Worm (Caenorhabditis elegans): Measurements from ENCODE around the gene myo-5.

myo-5 gene

ce11 chrV:8120868-8121267 is 12.1 kb downstream of the myo-5 start, which contains the start of gene D1014.6:
Gene D1014.6 (plus strand): TSS chrV:8121168.
- TF ChIP-seq pqm-1 (tag; optimal IDR thresholded peaks at IDR 0.05), result no peak
- TF ChIP-seq daf-19 (GFP tag; conservative IDR thresholded peaks at IDR 0.05), result no peak

DNA sequence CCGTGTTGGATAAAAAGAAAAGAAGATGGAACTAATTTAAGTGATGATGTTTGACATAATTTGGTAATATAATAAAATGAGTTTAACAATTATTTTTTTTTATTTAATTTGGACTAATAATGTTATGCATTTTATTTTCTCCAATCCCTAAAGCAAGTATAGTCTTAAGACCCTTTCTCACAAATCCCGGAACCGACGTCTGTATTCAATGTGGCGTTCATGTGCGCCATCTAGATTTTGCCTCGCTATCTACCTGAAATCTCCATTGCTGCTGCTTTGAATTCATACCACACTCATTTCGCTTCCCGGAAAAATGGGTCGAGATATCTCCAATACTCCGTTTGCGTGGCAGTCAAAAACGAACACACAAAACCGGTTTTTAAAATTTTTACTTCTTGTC is 14.6 kb downstream of the myo-5 start, which contains the start of gene D1014.5:
Gene D1014.5, plus strand, starts transcription at position 301 of the 400 bp plus-strand sequence.
- TF ChIP-seq ceh-62 (tag; optimal IDR thresholded peaks at IDR 0.05), result no peak
- TF ChIP-seq aha-1 (tag), result peak; percentile 10
- no peak for TF ChIP-seq Y75B8A.6 (GFP tag; IDR thresholded peaks at IDR 0.05)

DNA sequence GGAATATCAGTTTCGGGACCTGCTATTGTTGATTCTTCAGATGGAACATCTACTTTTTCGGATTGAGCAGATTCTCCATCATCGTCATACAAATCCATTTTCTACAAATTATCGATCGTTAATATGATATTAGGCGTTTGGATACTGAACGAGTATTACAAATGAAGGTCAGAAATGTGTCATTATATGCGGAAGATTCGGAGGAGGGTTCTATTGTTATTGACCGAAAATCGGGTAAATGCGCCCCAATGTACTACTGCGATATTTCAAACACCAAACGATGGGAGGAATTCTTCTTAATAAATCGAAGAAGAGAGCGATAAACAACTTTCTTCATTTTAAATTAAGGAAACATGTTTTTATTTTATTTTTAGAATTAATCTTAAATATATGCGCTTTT is 20.5 kb downstream of the myo-5 start, which contains the start of gene spr-1:
Gene spr-1, minus strand, starts transcription at position 101 of the 400 bp plus-strand sequence.
- TF ChIP-seq nhr-111 (GFP tag; optimal IDR thresholded peaks at IDR 0.05), result no peak
- TF ChIP-seq F49E8.2 (tag; optimal IDR thresholded peaks at IDR 0.05; ENCODE audit: borderline replicate concordance), result no peak
- no peak for TF ChIP-seq lin-15B (tag; optimal IDR thresholded peaks at IDR 0.05)
- no peak for TF ChIP-seq ctbp-1 (GFP tag; IDR thresholded peaks at IDR 0.05)
- no peak for TF ChIP-seq set-16 (GFP tag; IDR thresholded peaks at IDR 0.05)
- TF ChIP-seq hlh-30 (tag; optimal IDR thresholded peaks at IDR 0.05; ENCODE audit: insufficient read depth), result no peak
- TF ChIP-seq unc-62 (GFP tag; optimal IDR thresholded peaks at IDR 0.05 in 1 of 2), result no peak
- TF ChIP-seq unc-62 (tag; optimal IDR thresholded peaks at IDR 0.05), result no peak
- no peak for TF ChIP-seq Y48G9A.11 (GFP tag; IDR thresholded peaks at IDR 0.05)
- TF ChIP-seq daf-16 (GFP tag; optimal IDR thresholded peaks at IDR 0.05), result no peak
- no peak for TF ChIP-seq daf-16 (tag; optimal IDR thresholded peaks at IDR 0.05)
- no peak for TF ChIP-seq dmd-9 (GFP tag; IDR thresholded peaks at IDR 0.05)
- no peak for TF ChIP-seq mes-2 (tag; optimal IDR thresholded peaks at IDR 0.05; ENCODE audit: poor library complexity, severe bottlenecking)

- TF ChIP-seq lsy-2 (tag; optimal IDR thresholded peaks at IDR 0.05) (no peak), mes-2 (tag; optimal IDR thresholded peaks at IDR 0.05; ENCODE audit: poor library complexity, severe bottlenecking) (no peak), D1046.2 (GFP tag; IDR thresholded peaks at IDR 0.05) (no peak), snpc-4 (tag; optimal IDR thresholded peaks at IDR 0.05) (no peak), ceh-20 (GFP tag; IDR thresholded peaks at IDR 0.05) (no peak), dmd-8 (GFP tag; IDR thresholded peaks at IDR 0.05) (no peak), ces-1 (GFP tag; optimal IDR thresholded peaks at IDR 0.05) (no peak)
Observed at ce11 chrV:8129719-8130118, 20.9 kb downstream of the myo-5 start.

DNA sequence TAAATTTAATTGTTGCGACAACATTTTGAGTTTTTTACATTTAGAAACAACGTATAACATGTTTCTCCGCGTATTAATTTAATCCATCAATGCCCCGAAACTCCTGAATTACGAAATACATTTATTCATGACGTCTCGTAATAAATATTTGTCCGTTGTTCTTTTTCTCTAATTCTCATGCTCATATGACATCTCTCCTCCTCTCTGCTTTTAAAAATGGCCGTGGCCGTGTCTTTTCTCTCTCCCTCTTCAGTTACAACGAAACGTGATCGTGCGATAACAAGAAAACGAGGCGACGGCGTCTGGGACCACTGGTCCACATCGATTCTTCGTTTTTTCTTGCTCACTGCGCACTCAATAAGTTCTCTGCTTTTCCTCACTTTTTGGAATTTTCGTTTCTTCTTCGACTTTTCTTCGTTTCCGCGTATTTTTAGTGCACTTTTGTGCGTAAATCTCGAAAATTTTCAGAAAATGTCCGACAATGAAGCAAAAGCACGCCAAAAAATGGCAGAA is 21.4 kb downstream of the myo-5 start, which contains the start of gene snap-1:
Gene snap-1, plus strand, starts transcription at position 463 of the 513 bp plus-strand sequence.
- TF ChIP-seq unc-62 (GFP tag; optimal IDR thresholded peaks at IDR 0.05 in 1 of 2) (peak in 1 of 2 experiments; percentile 32), unc-62 (tag; optimal IDR thresholded peaks at IDR 0.05) (no peak), tra-1 (GFP tag; IDR thresholded peaks at IDR 0.05) (no peak), Y48G9A.11 (GFP tag; IDR thresholded peaks at IDR 0.05) (no peak), ceh-44 (GFP tag; IDR thresholded peaks at IDR 0.05) (peak; percentile 36; the same call in 1 of the 2 replicates), rbr-2 (tag; optimal IDR thresholded peaks at IDR 0.05) (peak; percentile 55), mdl-1 (tag; optimal IDR thresholded peaks at IDR 0.05) (peak in 1 of 2 experiments; percentile 38), snpc-4 (tag; optimal IDR thresholded peaks at IDR 0.05) (no peak), daf-19 (GFP tag; conservative IDR thresholded peaks at IDR 0.05) (no peak), ama-1 (optimal IDR thresholded peaks at IDR 0.05) (no peak), nhr-25 (tag; optimal IDR thresholded peaks at IDR 0.05; ENCODE audit: borderline replicate concordance, insufficient read depth) (no peak), zfp-3 (GFP tag; conservative IDR thresholded peaks at IDR 0.05) (no peak), attf-4 (tag; optimal IDR thresholded peaks at IDR 0.05) (no peak), spr-3 (GFP tag; optimal IDR thresholded peaks at IDR 0.05) (no peak), nhr-10 (tag; optimal IDR thresholded peaks at IDR 0.05) (no peak), lin-29 (GFP tag; IDR thresholded peaks at IDR 0.05) (no peak), zip-2 (tag; optimal IDR thresholded peaks at IDR 0.05) (no peak), nhr-77 (tag; optimal IDR thresholded peaks at IDR 0.05) (no peak), F37D6.2 (tag; optimal IDR thresholded peaks at IDR 0.05) (peak; percentile 5), cey-2 (tag; optimal IDR thresholded peaks at IDR 0.05; ENCODE audit: borderline replicate concordance, insufficient read depth) (no peak), dpl-1 (GFP tag; optimal IDR thresholded peaks at IDR 0.05) (peak; percentile 42), daf-16 (GFP tag; optimal IDR thresholded peaks at IDR 0.05) (no peak), daf-16 (tag; optimal IDR thresholded peaks at IDR 0.05) (peak; percentile 57), gei-8 (GFP tag; optimal IDR thresholded peaks at IDR 0.05) (no peak), nhr-237 (tag; optimal IDR thresholded peaks at IDR 0.05) (no peak), F10B5.3 (tag; optimal IDR thresholded peaks at IDR 0.05) (no peak)
